Worm (Caenorhabditis elegans): ENCODE data around the gene sfxn-1.5.

DNA sequence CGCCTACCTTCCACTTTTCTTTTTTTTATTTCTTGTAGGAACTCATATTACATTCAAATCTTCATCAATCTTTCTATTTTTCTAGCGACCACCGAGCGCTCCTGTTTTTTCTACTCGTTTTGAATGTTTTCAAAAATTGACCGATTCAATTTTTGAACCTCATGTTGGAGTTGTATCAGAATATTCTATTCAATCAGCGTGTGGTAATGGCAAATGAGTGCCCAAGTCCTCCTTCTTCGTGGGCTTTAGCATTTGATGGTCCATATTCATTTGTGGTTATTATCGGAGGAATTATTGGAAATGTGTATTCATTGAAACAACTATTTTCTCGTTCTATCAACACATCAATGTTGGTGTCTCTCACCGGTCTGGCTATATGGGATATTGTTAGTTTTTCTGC, 44.1 kb downstream of the sfxn-1.5 start, which contains the start of gene F52D10.4:
- no peak for TF ChIP-seq pha-4 (tag; optimal IDR thresholded peaks at IDR 0.05)
- TF ChIP-seq ama-1 (optimal IDR thresholded peaks at IDR 0.05), result no peak
- no peak for TF ChIP-seq ceh-9 (tag; optimal IDR thresholded peaks at IDR 0.05)
- no peak for TF ChIP-seq tbx-2 (tag; optimal IDR thresholded peaks at IDR 0.05)
- TF ChIP-seq sdc-2 (tag; optimal IDR thresholded peaks at IDR 0.05), result no peak
- no peak for TF ChIP-seq ceh-19 (GFP tag; optimal IDR thresholded peaks at IDR 0.05)
- TF ChIP-seq ceh-14 (tag; optimal IDR thresholded peaks at IDR 0.05), result no peak
- no peak for TF ChIP-seq ceh-31 (tag; optimal IDR thresholded peaks at IDR 0.05)
- TF ChIP-seq rnt-1 (tag; optimal IDR thresholded peaks at IDR 0.05), result no peak
- TF ChIP-seq elt-4 (tag; optimal IDR thresholded peaks at IDR 0.05), result no peak
